Fruit fly (Drosophila melanogaster) whole organism, embryonic: ENCODE measurements around the gene Ppm1.

Source experiments
- ATbp ChIP-seq: fragments of 200-800 bp; sonication (Bioruptor generic); optimal IDR thresholded peaks from 2 replicates; lab custom pipeline; 2017; ENCODE audit warnings: missing biosample characterization, mild to moderate bottlenecking, missing genetic modification characterization, missing genetic modification reagents
- Atf3 ChIP-seq: fragments of 200-800 bp; sonication (Bioruptor generic); optimal IDR thresholded peaks from 3 replicates; lab custom pipeline; 2016; ENCODE audit warnings: missing biosample characterization, missing genetic modification characterization
- CG10267 ChIP-seq: fragments of 200-800 bp; sonication (Bioruptor generic); optimal IDR thresholded peaks from 2 replicates; lab custom pipeline; 2018; ENCODE audit warnings: missing biosample characterization, mild to moderate bottlenecking, missing genetic modification characterization, moderate library complexity
- CG10321 ChIP-seq: fragments of 200-800 bp; sonication (Bioruptor generic); IDR thresholded peaks from 2 replicates; pipeline ENCODE4 v1.3.6; 2022; ENCODE audit warnings: missing biosample characterization, missing genetic modification characterization
- CG13123 ChIP-seq: fragments of 200-800 bp; sonication (Bioruptor generic); optimal IDR thresholded peaks from 2 replicates; lab custom pipeline; 2016; ENCODE audit warnings: missing biosample characterization, missing genetic modification characterization
- CG13296 ChIP-seq: fragments of 200-800 bp; sonication (Bioruptor generic); optimal IDR thresholded peaks from 3 replicates; lab custom pipeline; 2018; ENCODE audit warnings: missing biosample characterization, mild to moderate bottlenecking, missing genetic modification characterization
- CG13624 ChIP-seq: fragments of 200-800 bp; sonication (Bioruptor generic); optimal IDR thresholded peaks from 2 replicates; lab custom pipeline; 2016; ENCODE audit warnings: missing biosample characterization, missing genetic modification characterization
- CG14441 ChIP-seq: fragments of 200-800 bp; sonication (Bioruptor generic); IDR thresholded peaks from 2 replicates; pipeline ENCODE4 v1.3.6; 2022; ENCODE audit warnings: missing biosample characterization, missing genetic modification characterization
- CG15601 ChIP-seq: fragments of 200-800 bp; sonication (Bioruptor generic); optimal IDR thresholded peaks from 3 replicates; lab custom pipeline; 2019; ENCODE audit warnings: missing biosample characterization, mild to moderate bottlenecking, missing genetic modification characterization, moderate library complexity
- CG1603 ChIP-seq: fragments of 200-800 bp; sonication (Bioruptor generic); optimal IDR thresholded peaks from 2 replicates; lab custom pipeline; 2019; ENCODE audit warnings: missing biosample characterization, mild to moderate bottlenecking, missing genetic modification characterization, moderate library complexity
- CG2199 ChIP-seq: fragments of 200-800 bp; sonication (Bioruptor generic); IDR thresholded peaks from 3 replicates; pipeline ENCODE4 v1.3.6; 2022; ENCODE audit warnings: missing biosample characterization, missing genetic modification characterization
- CG31441 ChIP-seq: fragments of 200-800 bp; sonication (Bioruptor generic); IDR thresholded peaks from 2 replicates; pipeline ENCODE4 v1.3.6; 2022; ENCODE audit warnings: missing biosample characterization, missing genetic modification characterization
- CG32532 ChIP-seq: fragments of 200-800 bp; sonication (Bioruptor generic); IDR thresholded peaks from 2 replicates; pipeline ENCODE4 v1.3.6; 2022; ENCODE audit warnings: missing biosample characterization, missing genetic modification characterization
- CG32772 ChIP-seq: fragments of 200-800 bp; sonication (Bioruptor generic); IDR thresholded peaks from 2 replicates; pipeline ENCODE4 v1.3.6; 2022; ENCODE audit warnings: missing biosample characterization, missing genetic modification characterization
- CG6683 ChIP-seq: fragments of 200-800 bp; sonication (Bioruptor generic); optimal IDR thresholded peaks from 2 replicates; lab custom pipeline; 2017; ENCODE audit warnings: missing biosample characterization, mild to moderate bottlenecking, missing genetic modification characterization, missing genetic modification reagents
- CG7372 ChIP-seq: fragments of 200-800 bp; sonication (Bioruptor generic); IDR thresholded peaks from 2 replicates; pipeline ENCODE4 v1.3.6; 2022; ENCODE audit warnings: missing biosample characterization, missing genetic modification characterization
- CG7928 ChIP-seq: fragments of 200-800 bp; sonication (Bioruptor generic); optimal IDR thresholded peaks from 2 replicates; lab custom pipeline; 2017; ENCODE audit warnings: missing biosample characterization, mild to moderate bottlenecking, missing genetic modification characterization
- CHES-1-like ChIP-seq: fragments of 200-800 bp; sonication (Bioruptor generic); optimal IDR thresholded peaks from 2 replicates; lab custom pipeline; 2016; ENCODE audit warnings: missing biosample characterization, missing genetic modification characterization
- D19B ChIP-seq: fragments of 200-800 bp; sonication (Bioruptor generic); optimal IDR thresholded peaks from 2 replicates; lab custom pipeline; 2017; ENCODE audit warnings: missing biosample characterization, mild to moderate bottlenecking, missing genetic modification characterization
- Drgx ChIP-seq: fragments of 200-800 bp; sonication (Bioruptor generic); IDR thresholded peaks from 2 replicates; pipeline ENCODE4 v1.3.6; 2022; ENCODE audit warnings: missing biosample characterization, missing genetic modification characterization
- HLH4C ChIP-seq: fragments of 200-800 bp; sonication (Bioruptor generic); IDR thresholded peaks from 3 replicates; pipeline ENCODE4 v1.3.6; 2022; ENCODE audit warnings: missing biosample characterization, missing genetic modification characterization; ENCODE audit not compliant: partially characterized antibody
- Hr78 ChIP-seq, 2 experiments: fragments of 200-800 bp in 1 of 2; fragments of >200 bp in 1 of 2; sonication (Bioruptor generic) in 1 of 2; optimal IDR thresholded peaks; 2 replicates each; lab custom pipeline; 2017 to 2019; ENCODE audit warnings: missing biosample characterization in 2 of 2, missing genetic modification characterization in 2 of 2, mild to moderate bottlenecking in 1 of 2, moderate library complexity in 1 of 2
- Med ChIP-seq: fragments of 200-800 bp; sonication (Bioruptor generic); peaks from one replicate; lab custom pipeline; 2016; ENCODE audit warnings: missing biosample characterization, missing genetic modification characterization, mild to moderate bottlenecking, inconsistent platforms, moderate library complexity
- Mrtf ChIP-seq: fragments of 200-800 bp; sonication (Bioruptor generic); IDR thresholded peaks from 3 replicates; pipeline ENCODE4 v1.3.6; 2022; ENCODE audit warnings: missing biosample characterization, missing genetic modification characterization
- Pdp1 ChIP-seq, 2 experiments: fragments of 200-800 bp; sonication (Bioruptor generic); optimal IDR thresholded peaks; 3 replicates each; lab custom pipeline; 2016; ENCODE audit warnings: missing biosample characterization in 2 of 2, missing genetic modification characterization in 2 of 2, mild to moderate bottlenecking in 1 of 2, moderate library complexity in 1 of 2
- Side ChIP-seq: fragments of 200-800 bp; sonication (Bioruptor generic); optimal IDR thresholded peaks from 2 replicates; lab custom pipeline; 2016; ENCODE audit warnings: missing biosample characterization, missing genetic modification characterization
- Sox100B ChIP-seq: fragments of 200-800 bp; sonication (Bioruptor generic); optimal IDR thresholded peaks from 3 replicates; lab custom pipeline; 2018; ENCODE audit warnings: missing biosample characterization, mild to moderate bottlenecking, missing genetic modification characterization
- Sox102F ChIP-seq: fragments of 200-800 bp; sonication (Bioruptor generic); optimal IDR thresholded peaks from 2 replicates; lab custom pipeline; 2018; ENCODE audit warnings: missing biosample characterization, mild to moderate bottlenecking, missing genetic modification characterization, moderate library complexity
- Ssrp ChIP-seq: fragments of 200-800 bp; sonication (Bioruptor generic); optimal IDR thresholded peaks from 2 replicates; lab custom pipeline; 2018; ENCODE audit warnings: missing biosample characterization, mild to moderate bottlenecking, missing genetic modification characterization, moderate library complexity
- aop ChIP-seq: fragments of 200-800 bp; sonication (Bioruptor generic); IDR thresholded peaks from 2 replicates; pipeline ENCODE4 v1.3.6; 2022; ENCODE audit warnings: missing biosample characterization, missing genetic modification characterization
- bigmax ChIP-seq: fragments of 200-800 bp; sonication (Bioruptor generic); optimal IDR thresholded peaks from 2 replicates; lab custom pipeline; 2018; ENCODE audit warnings: missing biosample characterization, mild to moderate bottlenecking, missing genetic modification characterization
- btn ChIP-seq: fragments of 200-800 bp; sonication (Bioruptor generic); optimal IDR thresholded peaks from 2 replicates; lab custom pipeline; 2016; ENCODE audit warnings: missing biosample characterization, missing genetic modification characterization
- cas ChIP-seq: fragments of 200-800 bp; sonication (Bioruptor generic); IDR thresholded peaks from 2 replicates; pipeline ENCODE4 v1.3.6; 2022; ENCODE audit warnings: missing biosample characterization, missing genetic modification characterization
- croc ChIP-seq: fragments of 200-800 bp; sonication (Bioruptor generic); conservative IDR thresholded peaks from 3 replicates; pipeline ENCODE4 v1.3.6; 2022; ENCODE audit warnings: missing biosample characterization, missing genetic modification characterization
- danr ChIP-seq: fragments of 200-800 bp; sonication (Bioruptor generic); IDR thresholded peaks from 2 replicates; pipeline ENCODE4 v1.3.6; 2022; ENCODE audit warnings: missing biosample characterization, missing genetic modification characterization
- esg ChIP-seq: fragments of 200-800 bp; sonication (Bioruptor generic); conservative IDR thresholded peaks from 2 replicates; pipeline ENCODE4 v1.3.6; 2022; ENCODE audit warnings: missing biosample characterization, missing genetic modification characterization
- gcm ChIP-seq: fragments of 200-800 bp; sonication (Bioruptor generic); optimal IDR thresholded peaks from 2 replicates; lab custom pipeline; 2019; ENCODE audit warnings: missing biosample characterization, mild to moderate bottlenecking, missing genetic modification characterization, moderate library complexity
- gem ChIP-seq: fragments of 200-800 bp; sonication (Bioruptor generic); optimal IDR thresholded peaks from 2 replicates; lab custom pipeline; 2019; ENCODE audit warnings: missing biosample characterization, mild to moderate bottlenecking, missing genetic modification characterization, moderate library complexity
- ham ChIP-seq: fragments of 200-800 bp; sonication (Bioruptor generic); IDR thresholded peaks from 2 replicates; pipeline ENCODE4 v1.3.6; 2022; ENCODE audit warnings: missing biosample characterization, missing genetic modification characterization
- hkb ChIP-seq, 2 experiments: fragments of 200-800 bp in 1 of 2; fragments of >200 bp in 1 of 2; sonication (Bioruptor generic) in 1 of 2; IDR thresholded peaks in 1 of 2; optimal IDR thresholded peaks in 1 of 2; 2 replicates each; pipeline versions ENCODE4 v1.3.6 to Lab custom; 2017 to 2022; ENCODE audit warnings: missing biosample characterization in 1 of 2, missing genetic modification characterization in 1 of 2
- insv ChIP-seq, 2 experiments: fragments of 200-800 bp; sonication (Bioruptor generic); optimal IDR thresholded peaks; 3 replicates each; lab custom pipeline; 2016 to 2018; ENCODE audit warnings: missing biosample characterization in 2 of 2, missing genetic modification characterization in 2 of 2
- ken ChIP-seq: fragments of 200-800 bp; sonication (Bioruptor generic); IDR thresholded peaks from 3 replicates; pipeline ENCODE4 v1.3.6; 2022; ENCODE audit warnings: missing biosample characterization, missing genetic modification characterization
- mld ChIP-seq: fragments of 200-800 bp; sonication (Bioruptor generic); IDR thresholded peaks from 3 replicates; pipeline ENCODE4 v1.3.6; 2022; ENCODE audit warnings: missing biosample characterization, missing genetic modification characterization; ENCODE audit not compliant: partially characterized antibody
- pros ChIP-seq: fragments of 200-800 bp; sonication (Bioruptor generic); optimal IDR thresholded peaks from 3 replicates; lab custom pipeline; 2019; ENCODE audit warnings: missing biosample characterization, mild to moderate bottlenecking, missing genetic modification characterization, moderate library complexity
- sob ChIP-seq: fragments of 200-800 bp; sonication (Bioruptor generic); IDR thresholded peaks from 2 replicates; pipeline ENCODE4 v1.3.6; 2022; ENCODE audit warnings: missing biosample characterization, missing genetic modification characterization
- stc ChIP-seq: fragments of 200-800 bp; sonication (Bioruptor generic); IDR thresholded peaks from 2 replicates; pipeline ENCODE4 v1.3.6; 2022; ENCODE audit warnings: missing biosample characterization, missing genetic modification characterization
- tin ChIP-seq: fragments of 200-800 bp; sonication (Bioruptor generic); optimal IDR thresholded peaks from 3 replicates; lab custom pipeline; 2016; ENCODE audit warnings: missing biosample characterization, missing genetic modification characterization
- tll ChIP-seq, 2 experiments: fragments of 200-800 bp in 1 of 2; fragments of >200 bp in 1 of 2; sonication (Bioruptor generic) in 1 of 2; optimal IDR thresholded peaks; 2 replicates each; lab custom pipeline; 2017 to 2019; ENCODE audit warnings: missing biosample characterization in 2 of 2, missing genetic modification characterization in 2 of 2, mild to moderate bottlenecking in 1 of 2, moderate library complexity in 1 of 2
- usp ChIP-seq: fragments of >200 bp; optimal IDR thresholded peaks from 2 replicates; lab custom pipeline; 2017; ENCODE audit warnings: missing biosample characterization, missing genetic modification characterization
- z ChIP-seq: fragments of 200-800 bp; sonication (Bioruptor generic); IDR thresholded peaks from 3 replicates; pipeline ENCODE4 v1.3.6; 2022; ENCODE audit warnings: missing biosample characterization, missing genetic modification characterization

The Ppm1 gene

dm6 chr3L:624203-624914 lies 43.2 kb downstream of the Ppm1 start (continued):
- TF ChIP-seq ATbp (GFP tag; lab: Kevin White, UChicago) = peak; percentile 24
- peak; percentile 5 for TF ChIP-seq gem
- no peak for TF ChIP-seq sob (GFP tag; lab: Robert Waterston, UW)
- TF ChIP-seq CHES-1-like (GFP tag; lab: Kevin White, UChicago) = no peak
- peak; percentile 11 for TF ChIP-seq Med (GFP tag; lab: Kevin White, UChicago)
- TF ChIP-seq Drgx (GFP tag; lab: Robert Waterston, UW) = no peak
- no peak for TF ChIP-seq danr (GFP tag; lab: Robert Waterston, UW)
- peak in 1 of 2 experiments; percentile 17 for TF ChIP-seq Pdp1 (GFP tag; optimal IDR thresholded peaks at IDR 0.05; lab: Kevin White, UChicago)
- TF ChIP-seq btn = no peak
- TF ChIP-seq tll (GFP tag; optimal IDR thresholded peaks at IDR 0.05; lab: Kevin White, UChicago) = no peak
- TF ChIP-seq hkb (optimal IDR thresholded peaks at IDR 0.05; lab: Kevin White, UChicago) = no peak
- no peak for TF ChIP-seq hkb (GFP tag; IDR thresholded peaks at IDR 0.05; lab: Robert Waterston, UW)
- no peak for TF ChIP-seq mld (GFP tag; lab: Robert Waterston, UW)
- peak; percentile 8 for TF ChIP-seq pros (GFP tag; lab: Kevin White, UChicago)
- TF ChIP-seq D19B (GFP tag; lab: Kevin White, UChicago) = peak; percentile 39
- TF ChIP-seq CG1603 (tag; lab: Kevin White, UChicago) = peak; percentile 18
- TF ChIP-seq esg (GFP tag; lab: Robert Waterston, UW) = no peak
- TF ChIP-seq Atf3 (GFP tag; lab: Kevin White, UChicago) = no peak
- no peak for TF ChIP-seq ham (GFP tag; lab: Robert Waterston, UW)
- TF ChIP-seq Ssrp = no peak
- TF ChIP-seq tin (GFP tag; lab: Kevin White, UChicago) = no peak
- no peak for TF ChIP-seq CG10321
- no peak for TF ChIP-seq croc (GFP tag; lab: Robert Waterston, UW)
- no peak for TF ChIP-seq CG13123 (GFP tag; lab: Kevin White, UChicago)
- no peak for TF ChIP-seq CG13624 (GFP tag; lab: Kevin White, UChicago)
- TF ChIP-seq CG7372 (GFP tag; lab: Robert Waterston, UW) = no peak
- TF ChIP-seq ken (GFP tag; lab: Robert Waterston, UW) = no peak
- no peak for TF ChIP-seq HLH4C (GFP tag; lab: Robert Waterston, UW)
- no peak for TF ChIP-seq gcm (GFP tag; lab: Kevin White, UChicago)
- peak; percentile 4 for TF ChIP-seq Sox100B
- TF ChIP-seq Hr78 (GFP tag; optimal IDR thresholded peaks at IDR 0.05; lab: Kevin White, UChicago) = peak in 1 of 2 experiments; percentile 24
- TF ChIP-seq cas (GFP tag; lab: Robert Waterston, UW) = no peak
- TF ChIP-seq CG6683 (GFP tag; lab: Kevin White, UChicago) = no peak
- peak; percentile 1 for TF ChIP-seq CG15601 (tag; lab: Kevin White, UChicago)
- peak; percentile 4 for TF ChIP-seq Sox102F (GFP tag; lab: Kevin White, UChicago)

- TF ChIP-seq CG32772 (peak; percentile 56; the same call in 1 of the 2 replicates), CG2199 (GFP tag; lab: Robert Waterston, UW) (no peak), Drgx (GFP tag; lab: Robert Waterston, UW) (0 out of 2 replicates have a peak, but pooled peaks have one; percentile 30), CG31441 (GFP tag; lab: Robert Waterston, UW) (no peak), CG32532 (GFP tag; lab: Robert Waterston, UW) (0 out of 2 replicates have a peak, but pooled peaks have one; percentile 37), bigmax (no peak), CG14441 (GFP tag; lab: Robert Waterston, UW) (no peak), z (no peak), stc (GFP tag; lab: Robert Waterston, UW) (no peak), usp (GFP tag; lab: Kevin White, UChicago) (no peak), aop (GFP tag; lab: Robert Waterston, UW) (no peak), CG7928 (GFP tag; lab: Kevin White, UChicago) (no peak), CG10267 (tag; lab: Kevin White, UChicago) (no peak), Side (no peak), insv (GFP tag; optimal IDR thresholded peaks at IDR 0.05; lab: Kevin White, UChicago) (no peak), Mrtf (GFP tag; lab: Robert Waterston, UW) (no peak), CG13296 (GFP tag; lab: Kevin White, UChicago) (no peak)
Observed at dm6 chr3L:625899-626298, 44.8 kb downstream of the Ppm1 start.
